Worm (Caenorhabditis elegans): ENCODE results near the gene F22E5.21.

- TF ChIP-seq aly-2 (tag; optimal IDR thresholded peaks at IDR 0.05) (no peak), pha-4 (GFP tag; IDR thresholded peaks at IDR 0.05) (no peak), pha-4 (tag; optimal IDR thresholded peaks at IDR 0.05) (no peak), unc-130 (GFP tag; optimal IDR thresholded peaks at IDR 0.05) (no peak), nhr-77 (tag; optimal IDR thresholded peaks at IDR 0.05) (peak; percentile 38), hlh-11 (tag; optimal IDR thresholded peaks at IDR 0.05) (peak; percentile 57), mep-1 (tag; optimal IDR thresholded peaks at IDR 0.05) (no peak), F26F4.8 (GFP tag; conservative IDR thresholded peaks at IDR 0.05) (no peak), nhr-111 (GFP tag; optimal IDR thresholded peaks at IDR 0.05) (no peak), nhr-237 (tag; optimal IDR thresholded peaks at IDR 0.05) (no peak), lsy-2 (tag; optimal IDR thresholded peaks at IDR 0.05) (peak in 1 of 2 experiments; percentile 75), egl-27 (tag; optimal IDR thresholded peaks at IDR 0.05) (no peak), Y48G9A.11 (GFP tag; IDR thresholded peaks at IDR 0.05) (no peak), dmd-6 (GFP tag; IDR thresholded peaks at IDR 0.05) (peak; percentile 52)
Observed at ce11 chrII:2586861-2587554, 50.3 kb downstream of the F22E5.21 start, which contains the start of the genes F33H12.7 and sri-39.

All from whole organism, L4 larva.